Fruit fly (Drosophila melanogaster) whole organism, embryonic: ENCODE data around the gene CG7183.

Experiments used
- Ada2b ChIP-seq: fragments of 200-800 bp; sonication (Bioruptor generic); IDR thresholded peaks from 2 replicates; pipeline ENCODE4 v1.3.6; 2022; ENCODE audit warnings: missing biosample characterization, missing genetic modification characterization
- Antp ChIP-seq: fragments of 200-800 bp; sonication (Bioruptor generic); optimal IDR thresholded peaks from 3 replicates; lab custom pipeline; 2016; ENCODE audit warnings: missing biosample characterization, missing genetic modification characterization
- CG10147 ChIP-seq: fragments of 200-800 bp; sonication (Bioruptor generic); optimal IDR thresholded peaks from 2 replicates; lab custom pipeline; 2019; ENCODE audit warnings: missing biosample characterization, mild to moderate bottlenecking, missing genetic modification characterization, moderate library complexity
- CG11723 ChIP-seq: fragments of 200-800 bp; sonication (Bioruptor generic); optimal IDR thresholded peaks from 2 replicates; lab custom pipeline; 2017; ENCODE audit warnings: missing biosample characterization, mild to moderate bottlenecking, missing genetic modification characterization
- CG13123 ChIP-seq: fragments of 200-800 bp; sonication (Bioruptor generic); optimal IDR thresholded peaks from 2 replicates; lab custom pipeline; 2016; ENCODE audit warnings: missing biosample characterization, missing genetic modification characterization
- CG14441 ChIP-seq: fragments of 200-800 bp; sonication (Bioruptor generic); IDR thresholded peaks from 2 replicates; pipeline ENCODE4 v1.3.6; 2022; ENCODE audit warnings: missing biosample characterization, missing genetic modification characterization
- CG15514 ChIP-seq: fragments of 200-800 bp; sonication (Bioruptor generic); optimal IDR thresholded peaks from 3 replicates; lab custom pipeline; 2017; ENCODE audit warnings: missing biosample characterization, missing genetic modification characterization, mild to moderate bottlenecking, moderate library complexity, missing genetic modification reagents
- CG17186 ChIP-seq: fragments of 200-800 bp; sonication (Bioruptor generic); optimal IDR thresholded peaks from 3 replicates; lab custom pipeline; 2017; ENCODE audit warnings: missing biosample characterization, missing genetic modification reagents, missing genetic modification characterization
- CG17385 ChIP-seq: fragments of 200-800 bp; sonication (Bioruptor generic); optimal IDR thresholded peaks from 3 replicates; lab custom pipeline; 2018; ENCODE audit warnings: missing biosample characterization, mild to moderate bottlenecking, missing genetic modification characterization
- CG3281 ChIP-seq: fragments of 200-800 bp; sonication (Bioruptor generic); optimal IDR thresholded peaks from 3 replicates; lab custom pipeline; 2017; ENCODE audit warnings: missing biosample characterization, mild to moderate bottlenecking, missing genetic modification characterization
- CG33557 ChIP-seq: fragments of 200-800 bp; sonication (Bioruptor generic); optimal IDR thresholded peaks from 2 replicates; lab custom pipeline; 2019; ENCODE audit warnings: missing biosample characterization, mild to moderate bottlenecking, missing genetic modification characterization, moderate library complexity
- CG6689 ChIP-seq: fragments of 200-800 bp; sonication (Bioruptor generic); IDR thresholded peaks from 2 replicates; pipeline ENCODE4 v1.3.6; 2022; ENCODE audit warnings: missing biosample characterization, missing genetic modification characterization
- CG6813 ChIP-seq: fragments of 200-800 bp; sonication (Bioruptor generic); optimal IDR thresholded peaks from 2 replicates; lab custom pipeline; 2017; ENCODE audit warnings: missing biosample characterization, missing genetic modification characterization, mild to moderate bottlenecking, moderate library complexity, missing genetic modification reagents
- CG6854 ChIP-seq: fragments of 200-800 bp; sonication (Bioruptor generic); optimal IDR thresholded peaks from 3 replicates; lab custom pipeline; 2017; ENCODE audit warnings: missing biosample characterization, mild to moderate bottlenecking, missing genetic modification characterization
- CG7357 ChIP-seq: fragments of 200-800 bp; sonication (Bioruptor generic); IDR thresholded peaks from 3 replicates; pipeline ENCODE4 v1.3.6; 2022; ENCODE audit warnings: missing biosample characterization, missing genetic modification characterization
- CG7556 ChIP-seq: fragments of 200-800 bp; sonication (Bioruptor generic); optimal IDR thresholded peaks from 2 replicates; lab custom pipeline; 2017; ENCODE audit warnings: missing biosample characterization, mild to moderate bottlenecking, missing genetic modification characterization
- CG7839 ChIP-seq: fragments of 200-800 bp; sonication (Bioruptor generic); optimal IDR thresholded peaks from 3 replicates; lab custom pipeline; 2018; ENCODE audit warnings: missing biosample characterization, mild to moderate bottlenecking, missing genetic modification characterization, moderate library complexity
- CG8089 ChIP-seq: fragments of 200-800 bp; sonication (Bioruptor generic); optimal IDR thresholded peaks from 3 replicates; lab custom pipeline; 2016; ENCODE audit warnings: missing biosample characterization, missing genetic modification characterization
- Chrac-16 ChIP-seq: fragments of 200-800 bp; sonication (Bioruptor generic); optimal IDR thresholded peaks from 3 replicates; lab custom pipeline; 2016; ENCODE audit warnings: missing biosample characterization, missing genetic modification characterization
- Dbx ChIP-seq: fragments of 200-800 bp; sonication (Bioruptor generic); IDR thresholded peaks from 3 replicates; pipeline ENCODE4 v1.3.6; 2022; ENCODE audit warnings: missing biosample characterization, missing genetic modification characterization
- Dek ChIP-seq: fragments of 200-800 bp; sonication (Bioruptor generic); optimal IDR thresholded peaks from 3 replicates; lab custom pipeline; 2019; ENCODE audit warnings: missing biosample characterization, mild to moderate bottlenecking, missing genetic modification characterization, moderate library complexity
- Dip2 ChIP-seq: fragments of 200-800 bp; sonication (Bioruptor generic); IDR thresholded peaks from 2 replicates; pipeline ENCODE4 v1.3.6; 2022; ENCODE audit warnings: missing biosample characterization, missing genetic modification characterization
- Dll ChIP-seq: fragments of 200-800 bp; sonication (Bioruptor generic); IDR thresholded peaks from 4 replicates; pipeline ENCODE4 v1.3.6; 2022; ENCODE audit warnings: missing biosample characterization, missing genetic modification characterization; ENCODE audit not compliant: partially characterized antibody
- Dref ChIP-seq: fragments of 200-800 bp; sonication (Bioruptor generic); IDR thresholded peaks from 2 replicates; pipeline ENCODE4 v1.3.6; 2022; ENCODE audit warnings: missing biosample characterization, missing genetic modification characterization
- H15 ChIP-seq: fragments of 200-800 bp; sonication (Bioruptor generic); IDR thresholded peaks from 3 replicates; pipeline ENCODE4 v1.3.6; 2022; ENCODE audit warnings: missing biosample characterization, missing genetic modification characterization
- HHEX ChIP-seq: fragments of 200-800 bp; sonication (Bioruptor generic); optimal IDR thresholded peaks from 3 replicates; lab custom pipeline; 2017; ENCODE audit warnings: missing biosample characterization, mild to moderate bottlenecking, missing genetic modification characterization, missing genetic modification reagents
- Jarid2 ChIP-seq: fragments of 200-800 bp; sonication (Bioruptor generic); optimal IDR thresholded peaks from 3 replicates; lab custom pipeline; 2017; ENCODE audit warnings: mild to moderate bottlenecking, missing biosample characterization, missing genetic modification reagents, missing genetic modification characterization
- Lpt ChIP-seq: fragments of >200 bp; optimal IDR thresholded peaks from 2 replicates; lab custom pipeline; 2018; ENCODE audit warnings: missing biosample characterization, missing genetic modification characterization
- Opbp ChIP-seq: fragments of 200-800 bp; sonication (Bioruptor generic); IDR thresholded peaks from 3 replicates; pipeline ENCODE4 v1.3.6; 2022; ENCODE audit warnings: missing biosample characterization, missing genetic modification characterization; ENCODE audit not compliant: partially characterized antibody
- Ssrp ChIP-seq: fragments of 200-800 bp; sonication (Bioruptor generic); optimal IDR thresholded peaks from 2 replicates; lab custom pipeline; 2018; ENCODE audit warnings: missing biosample characterization, mild to moderate bottlenecking, missing genetic modification characterization, moderate library complexity
- ab ChIP-seq: fragments of 200-800 bp; sonication (Bioruptor generic); optimal IDR thresholded peaks from 2 replicates; lab custom pipeline; 2016; ENCODE audit warnings: missing biosample characterization, missing genetic modification characterization
- bab2 ChIP-seq: fragments of 200-800 bp; sonication (Bioruptor generic); optimal IDR thresholded peaks from 2 replicates; lab custom pipeline; 2016; ENCODE audit warnings: missing biosample characterization, missing genetic modification characterization
- gem ChIP-seq: fragments of 200-800 bp; sonication (Bioruptor generic); optimal IDR thresholded peaks from 2 replicates; lab custom pipeline; 2019; ENCODE audit warnings: missing biosample characterization, mild to moderate bottlenecking, missing genetic modification characterization, moderate library complexity
- gro ChIP-seq: fragments of 200-800 bp; sonication (Bioruptor generic); optimal IDR thresholded peaks from 2 replicates; lab custom pipeline; 2016; ENCODE audit warnings: missing biosample characterization, missing genetic modification characterization
- gsb ChIP-seq: fragments of 200-800 bp; sonication (Bioruptor generic); IDR thresholded peaks from 2 replicates; pipeline ENCODE4 v1.3.6; 2022; ENCODE audit warnings: missing biosample characterization, missing genetic modification characterization
- gt ChIP-seq: fragments of 200-800 bp; sonication (Bioruptor generic); IDR thresholded peaks from 2 replicates; pipeline ENCODE4 v1.3.6; 2022; ENCODE audit warnings: missing biosample characterization, missing genetic modification characterization
- her ChIP-seq: fragments of 200-800 bp; sonication (Bioruptor generic); optimal IDR thresholded peaks from 2 replicates; lab custom pipeline; 2016; ENCODE audit warnings: missing biosample characterization, missing genetic modification characterization
- hth ChIP-seq: fragments of >200 bp; optimal IDR thresholded peaks from 2 replicates; lab custom pipeline; 2017; ENCODE audit warnings: inconsistent platforms
- jing ChIP-seq: fragments of 200-800 bp; sonication (Bioruptor generic); optimal IDR thresholded peaks from 2 replicates; lab custom pipeline; 2018; ENCODE audit warnings: missing biosample characterization, mild to moderate bottlenecking, missing genetic modification characterization
- jumu ChIP-seq: fragments of 200-800 bp; sonication (Bioruptor generic); optimal IDR thresholded peaks from 3 replicates; lab custom pipeline; 2016; ENCODE audit warnings: missing biosample characterization, missing genetic modification characterization
- lab ChIP-seq: fragments of 200-800 bp; sonication (Bioruptor generic); optimal IDR thresholded peaks from 3 replicates; lab custom pipeline; 2017; ENCODE audit warnings: missing biosample characterization, missing genetic modification characterization, mild to moderate bottlenecking, moderate library complexity, missing genetic modification reagents
- lov ChIP-seq, 2 experiments: fragments of 200-800 bp in 1 of 2; fragments of >200 bp in 1 of 2; sonication (Bioruptor generic) in 1 of 2; IDR thresholded peaks in 1 of 2; optimal IDR thresholded peaks in 1 of 2; 2 replicates in 1 of 2; 3 replicates in 1 of 2; pipeline versions ENCODE4 v1.3.6 to Lab custom; 2017 to 2022; ENCODE audit warnings: missing biosample characterization in 1 of 2, missing genetic modification characterization in 1 of 2
- mirr ChIP-seq: fragments of 200-800 bp; sonication (Bioruptor generic); optimal IDR thresholded peaks from 3 replicates; lab custom pipeline; 2018; ENCODE audit warnings: missing biosample characterization, mild to moderate bottlenecking, missing genetic modification characterization
- nerfin-1 ChIP-seq: fragments of 200-800 bp; sonication (Bioruptor generic); optimal IDR thresholded peaks from 3 replicates; lab custom pipeline; 2019; ENCODE audit warnings: missing biosample characterization, mild to moderate bottlenecking, missing genetic modification characterization, moderate library complexity
- oc ChIP-seq: fragments of 200-800 bp; sonication (Bioruptor generic); optimal IDR thresholded peaks from 2 replicates; lab custom pipeline; 2018; ENCODE audit warnings: missing biosample characterization, mild to moderate bottlenecking, missing genetic modification characterization, moderate library complexity
- pfk ChIP-seq: fragments of 200-800 bp; sonication (Bioruptor generic); optimal IDR thresholded peaks from 2 replicates; lab custom pipeline; 2018; ENCODE audit warnings: missing biosample characterization, mild to moderate bottlenecking, missing genetic modification characterization, moderate library complexity
- row ChIP-seq: fragments of 200-800 bp; sonication (Bioruptor generic); IDR thresholded peaks from 3 replicates; pipeline ENCODE4 v1.3.6; 2022; ENCODE audit warnings: missing biosample characterization, missing genetic modification characterization
- schlank ChIP-seq: fragments of 200-800 bp; sonication (Bioruptor generic); optimal IDR thresholded peaks from 2 replicates; lab custom pipeline; 2018; ENCODE audit warnings: missing biosample characterization, mild to moderate bottlenecking, missing genetic modification characterization
- slbo ChIP-seq: fragments of 200-800 bp; sonication (Bioruptor generic); IDR thresholded peaks from 2 replicates; pipeline ENCODE4 v1.3.6; 2022; ENCODE audit warnings: missing biosample characterization, missing genetic modification characterization
- vfl ChIP-seq: fragments of 200-800 bp; sonication (Bioruptor generic); optimal IDR thresholded peaks from 2 replicates; lab custom pipeline; 2016; ENCODE audit warnings: missing biosample characterization, missing genetic modification characterization
- zfh2 ChIP-seq: fragments of 200-800 bp; sonication (Bioruptor generic); optimal IDR thresholded peaks from 2 replicates; lab custom pipeline; 2016; ENCODE audit warnings: missing biosample characterization, missing genetic modification characterization

CG7183 gene

DNA sequence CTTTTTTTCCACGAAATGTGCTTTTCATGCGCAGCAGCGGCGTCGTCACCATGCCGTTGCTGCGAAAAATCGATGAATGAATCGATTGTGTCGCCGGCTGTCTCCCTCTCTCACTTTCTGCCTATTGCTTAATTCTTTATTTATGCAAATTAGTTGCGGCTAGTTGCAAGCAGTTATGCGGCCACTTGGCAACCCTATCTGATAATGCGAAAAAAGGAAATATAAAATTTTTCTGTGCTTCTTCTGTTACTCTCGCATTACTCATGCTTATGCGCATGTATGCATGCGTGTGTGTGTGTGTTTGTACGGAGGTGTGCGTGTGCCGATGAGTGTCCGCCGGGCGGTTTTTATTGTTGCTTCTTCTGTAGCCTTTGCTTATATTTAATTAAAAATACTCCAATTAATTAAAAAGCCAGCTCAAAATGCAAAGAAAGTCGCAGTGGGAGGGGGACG is 23.2 kb upstream of the CG7183 start (continued):
- TF ChIP-seq lab (GFP tag; lab: Kevin White, UChicago) (peak; percentile 59), gt (GFP tag; lab: Robert Waterston, UW) (no peak), Dip2 (no peak), CG6854 (GFP tag; lab: Kevin White, UChicago) (peak; percentile 27), HHEX (GFP tag; lab: Kevin White, UChicago) (no peak), CG7556 (GFP tag; lab: Kevin White, UChicago) (no peak), CG6689 (GFP tag; lab: Robert Waterston, UW) (no peak), bab2 (GFP tag; lab: Kevin White, UChicago) (no peak), CG33557 (GFP tag; lab: Kevin White, UChicago) (no peak), ab (GFP tag; lab: Kevin White, UChicago) (no peak), H15 (GFP tag; lab: Robert Waterston, UW) (no peak), Ada2b (no peak), hth (no peak), gem (tag; lab: Kevin White, UChicago) (no peak), CG17186 (no peak), slbo (peak; percentile 33), CG11723 (GFP tag; lab: Kevin White, UChicago) (no peak), jing (GFP tag; lab: Kevin White, UChicago) (no peak), CG7357 (GFP tag; lab: Robert Waterston, UW) (no peak), CG6813 (GFP tag; lab: Kevin White, UChicago) (peak; percentile 44), nerfin-1 (peak; percentile 6), Dek (tag; lab: Kevin White, UChicago) (peak; percentile 11), jumu (GFP tag; lab: Kevin White, UChicago) (peak; percentile 1), CG14441 (GFP tag; lab: Robert Waterston, UW) (0 out of 2 replicates have a peak, but pooled peaks have one; percentile 30), her (GFP tag; lab: Kevin White, UChicago) (no peak), row (peak; percentile 5; the same call in 1 of the 3 replicates), gsb (no peak), Lpt (GFP tag; lab: Kevin White, UChicago) (no peak), CG10147 (no peak), CG8089 (no peak), Jarid2 (GFP tag; lab: Kevin White, UChicago) (no peak), CG17385 (GFP tag; lab: Kevin White, UChicago) (peak; percentile 24), CG3281 (GFP tag; lab: Kevin White, UChicago) (peak; percentile 8), zfh2 (GFP tag; lab: Kevin White, UChicago) (peak; percentile 42), oc (tag; lab: Kevin White, UChicago) (no peak), Ssrp (no peak), Dref (GFP tag; lab: Robert Waterston, UW) (no peak), vfl (peak; percentile 24), Dbx (GFP tag; lab: Robert Waterston, UW) (peak; percentile 49; the same call in 1 of the 3 replicates), Chrac-16 (GFP tag; lab: Kevin White, UChicago) (peak; percentile 25), schlank (tag; lab: Kevin White, UChicago) (peak; percentile 3), CG15514 (GFP tag; lab: Kevin White, UChicago) (peak; percentile 41), Opbp (GFP tag; lab: Robert Waterston, UW) (no peak), Dll (GFP tag; lab: Robert Waterston, UW) (no peak), mirr (peak; percentile 49), Antp (GFP tag; lab: Kevin White, UChicago) (peak; percentile 24), gro (GFP tag; lab: Kevin White, UChicago) (no peak), pfk (peak; percentile 2), CG7839 (tag; lab: Kevin White, UChicago) (peak; percentile 2), CG13123 (GFP tag; lab: Kevin White, UChicago) (no peak), lov (optimal IDR thresholded peaks at IDR 0.05; lab: Kevin White, UChicago) (no peak), lov (GFP tag; IDR thresholded peaks at IDR 0.05; lab: Robert Waterston, UW) (no peak)
